Fruit fly (Drosophila melanogaster) whole organism, embryonic: ENCODE measurements around the gene DhpD.
A peak's percentile ranks its signal among the peaks of the same experiment; 100 is the strongest.

Experiments used
- B-H2 ChIP-seq: fragments of 200-800 bp; sonication (Bioruptor generic); optimal IDR thresholded peaks from 2 replicates; lab custom pipeline; 2018; ENCODE audit warnings: missing biosample characterization, mild to moderate bottlenecking, missing genetic modification characterization
- CG11085 ChIP-seq: fragments of 200-800 bp; sonication (Bioruptor generic); IDR thresholded peaks from 2 replicates; pipeline ENCODE4 v1.3.6; 2022; ENCODE audit warnings: missing biosample characterization, missing genetic modification characterization
- CG12769 ChIP-seq: fragments of 200-800 bp; sonication (Bioruptor generic); optimal IDR thresholded peaks from 2 replicates; lab custom pipeline; 2019; ENCODE audit warnings: missing biosample characterization, mild to moderate bottlenecking, missing genetic modification characterization, moderate library complexity
- CG15696 ChIP-seq: fragments of 200-800 bp; sonication (Bioruptor generic); optimal IDR thresholded peaks from 2 replicates; lab custom pipeline; 2019; ENCODE audit warnings: missing biosample characterization, mild to moderate bottlenecking, missing genetic modification characterization, moderate library complexity
- CG2116 ChIP-seq: fragments of 200-800 bp; sonication (Bioruptor generic); optimal IDR thresholded peaks from 3 replicates; lab custom pipeline; 2018; ENCODE audit warnings: missing biosample characterization, mild to moderate bottlenecking, missing genetic modification characterization
- CG2712 ChIP-seq: fragments of 200-800 bp; optimal IDR thresholded peaks from 3 replicates; lab custom pipeline; 2019; ENCODE audit warnings: missing biosample characterization, mild to moderate bottlenecking, missing genetic modification characterization, moderate library complexity
- CG33213 ChIP-seq: fragments of 200-800 bp; sonication (Bioruptor generic); optimal IDR thresholded peaks from 3 replicates; lab custom pipeline; 2016; ENCODE audit warnings: missing biosample characterization, missing genetic modification characterization
- CG4328 ChIP-seq: fragments of 200-800 bp; sonication (Bioruptor generic); optimal IDR thresholded peaks from 3 replicates; lab custom pipeline; 2017; ENCODE audit warnings: missing biosample characterization, missing genetic modification reagents, missing genetic modification characterization
- CG4360 ChIP-seq: fragments of 200-800 bp; sonication (Bioruptor generic); IDR thresholded peaks from 2 replicates; pipeline ENCODE4 v1.3.6; 2022; ENCODE audit warnings: missing biosample characterization, missing genetic modification characterization
- CG5245 ChIP-seq: fragments of 200-800 bp; sonication (Bioruptor generic); optimal IDR thresholded peaks from 3 replicates; lab custom pipeline; 2016; ENCODE audit warnings: missing biosample characterization, missing genetic modification characterization
- CG6765 ChIP-seq: fragments of 200-800 bp; sonication (Bioruptor generic); optimal IDR thresholded peaks from 3 replicates; lab custom pipeline; 2017; ENCODE audit warnings: missing biosample characterization, mild to moderate bottlenecking, missing genetic modification characterization
- CG7963 ChIP-seq: fragments of 200-800 bp; sonication (Bioruptor generic); IDR thresholded peaks from 3 replicates; pipeline ENCODE4 v1.3.6; 2022; ENCODE audit warnings: missing biosample characterization, missing genetic modification characterization; ENCODE audit not compliant: partially characterized antibody
- CG8281 ChIP-seq: fragments of 200-800 bp; sonication (Bioruptor generic); optimal IDR thresholded peaks from 2 replicates; lab custom pipeline; 2018; ENCODE audit warnings: missing biosample characterization, mild to moderate bottlenecking, missing genetic modification characterization, moderate library complexity
- CG9817 ChIP-seq: fragments of 200-800 bp; sonication (Bioruptor generic); optimal IDR thresholded peaks from 2 replicates; lab custom pipeline; 2018; ENCODE audit warnings: missing biosample characterization, mild to moderate bottlenecking, missing genetic modification characterization, moderate library complexity
- Deaf1 ChIP-seq: fragments of 200-800 bp; optimal IDR thresholded peaks from 3 replicates; lab custom pipeline; 2019; ENCODE audit warnings: missing biosample characterization, mild to moderate bottlenecking, missing genetic modification characterization, moderate library complexity
- Dp ChIP-seq: fragments of 200-800 bp; sonication (Bioruptor generic); optimal IDR thresholded peaks from 2 replicates; lab custom pipeline; 2018; ENCODE audit warnings: missing biosample characterization, mild to moderate bottlenecking, missing genetic modification characterization, moderate library complexity
- Dref ChIP-seq: fragments of 200-800 bp; sonication (Bioruptor generic); IDR thresholded peaks from 2 replicates; pipeline ENCODE4 v1.3.6; 2022; ENCODE audit warnings: missing biosample characterization, missing genetic modification characterization
- E2f1 ChIP-seq: fragments of 200-800 bp; sonication (Bioruptor generic); IDR thresholded peaks from 2 replicates; pipeline ENCODE4 v1.3.6; 2022; ENCODE audit warnings: missing biosample characterization, missing genetic modification characterization
- E2f2 ChIP-seq: fragments of 200-800 bp; sonication (Bioruptor generic); IDR thresholded peaks from 2 replicates; pipeline ENCODE4 v1.3.6; 2022; ENCODE audit warnings: missing biosample characterization, missing genetic modification characterization
- HHEX ChIP-seq: fragments of 200-800 bp; sonication (Bioruptor generic); optimal IDR thresholded peaks from 3 replicates; lab custom pipeline; 2017; ENCODE audit warnings: missing biosample characterization, mild to moderate bottlenecking, missing genetic modification characterization, missing genetic modification reagents
- HmgZ ChIP-seq: fragments of 200-800 bp; sonication (Bioruptor generic); optimal IDR thresholded peaks from 2 replicates; lab custom pipeline; 2018; ENCODE audit warnings: missing biosample characterization, mild to moderate bottlenecking, missing genetic modification characterization
- Hmx ChIP-seq: fragments of 200-800 bp; sonication (Bioruptor generic); optimal IDR thresholded peaks from 2 replicates; lab custom pipeline; 2016; ENCODE audit warnings: missing biosample characterization, missing genetic modification characterization
- Med ChIP-seq: fragments of 200-800 bp; sonication (Bioruptor generic); peaks from one replicate; lab custom pipeline; 2016; ENCODE audit warnings: missing biosample characterization, missing genetic modification characterization, mild to moderate bottlenecking, inconsistent platforms, moderate library complexity
- Meics ChIP-seq: fragments of 200-800 bp; sonication (Bioruptor generic); optimal IDR thresholded peaks from 2 replicates; lab custom pipeline; 2017; ENCODE audit warnings: missing biosample characterization, mild to moderate bottlenecking, missing genetic modification characterization
- Oaz ChIP-seq: fragments of 200-800 bp; sonication (Bioruptor generic); IDR thresholded peaks from 2 replicates; pipeline ENCODE4 v1.3.6; 2022; ENCODE audit warnings: missing biosample characterization, missing genetic modification characterization
- Opbp ChIP-seq: fragments of 200-800 bp; sonication (Bioruptor generic); IDR thresholded peaks from 3 replicates; pipeline ENCODE4 v1.3.6; 2022; ENCODE audit warnings: missing biosample characterization, missing genetic modification characterization; ENCODE audit not compliant: partially characterized antibody
- Tbp ChIP-seq: fragments of >200 bp; optimal IDR thresholded peaks from 2 replicates; lab custom pipeline; 2018; ENCODE audit warnings: missing biosample characterization, missing genetic modification characterization
- Trl ChIP-seq, 3 experiments: fragments of >200 bp in 2 of 3; fragments of 200-800 bp in 1 of 3; sonication (Bioruptor generic) in 1 of 3; optimal IDR thresholded peaks; 2 replicates in 1 of 3; 3 replicates in 2 of 3; lab custom pipeline; 2016 to 2017; ENCODE audit warnings: missing biosample characterization in 1 of 3, missing genetic modification characterization in 1 of 3
- Usf ChIP-seq: fragments of 200-800 bp; sonication (Bioruptor generic); optimal IDR thresholded peaks from 2 replicates; lab custom pipeline; 2017; ENCODE audit warnings: missing genotype, missing biosample characterization, missing genetic modification characterization
- Vsx1 ChIP-seq: fragments of 200-800 bp; sonication (Bioruptor generic); optimal IDR thresholded peaks from 2 replicates; lab custom pipeline; 2017; ENCODE audit warnings: missing biosample characterization, mild to moderate bottlenecking, missing genetic modification characterization, missing genetic modification reagents
- amos ChIP-seq: fragments of 200-800 bp; sonication (Bioruptor generic); IDR thresholded peaks from 2 replicates; pipeline ENCODE4 v1.3.6; 2022; ENCODE audit warnings: missing biosample characterization, missing genetic modification characterization; ENCODE audit not compliant: partially characterized antibody
- ase ChIP-seq: fragments of 200-800 bp; sonication (Bioruptor generic); IDR thresholded peaks from 3 replicates; pipeline ENCODE4 v1.3.6; 2022; ENCODE audit warnings: missing biosample characterization, missing genetic modification characterization
- ash1 ChIP-seq: fragments of 200-800 bp; sonication (Bioruptor generic); optimal IDR thresholded peaks from 2 replicates; lab custom pipeline; 2018; ENCODE audit warnings: missing biosample characterization, mild to moderate bottlenecking, missing genetic modification characterization
- ato ChIP-seq: fragments of 200-800 bp; sonication (Bioruptor generic); IDR thresholded peaks from 2 replicates; pipeline ENCODE4 v1.3.6; 2022; ENCODE audit warnings: missing biosample characterization, missing genetic modification characterization; ENCODE audit not compliant: partially characterized antibody
- bbx ChIP-seq: fragments of 200-800 bp; sonication (Bioruptor generic); IDR thresholded peaks from 2 replicates; pipeline ENCODE4 v1.3.6; 2022; ENCODE audit warnings: missing biosample characterization, missing genetic modification characterization; ENCODE audit not compliant: partially characterized antibody
- chinmo ChIP-seq: fragments of 200-800 bp; sonication (Bioruptor generic); IDR thresholded peaks from 4 replicates; pipeline ENCODE4 v1.3.6; 2022; ENCODE audit warnings: missing biosample characterization, missing genetic modification characterization; ENCODE audit not compliant: partially characterized antibody
- fru ChIP-seq: fragments of >200 bp; optimal IDR thresholded peaks from 2 replicates; lab custom pipeline; 2017
- gfzf ChIP-seq: fragments of 200-800 bp; sonication (Bioruptor generic); optimal IDR thresholded peaks from 2 replicates; lab custom pipeline; 2016; ENCODE audit warnings: missing biosample characterization, mild to moderate bottlenecking, missing genetic modification characterization, moderate library complexity
- hbn ChIP-seq: fragments of 200-800 bp; sonication (Bioruptor generic); IDR thresholded peaks from 2 replicates; pipeline ENCODE4 v1.3.6; 2022; ENCODE audit warnings: missing biosample characterization, missing genetic modification characterization; ENCODE audit not compliant: partially characterized antibody
- hkb ChIP-seq, 2 experiments: fragments of 200-800 bp in 1 of 2; fragments of >200 bp in 1 of 2; sonication (Bioruptor generic) in 1 of 2; IDR thresholded peaks in 1 of 2; optimal IDR thresholded peaks in 1 of 2; 2 replicates each; pipeline versions ENCODE4 v1.3.6 to Lab custom; 2017 to 2022; ENCODE audit warnings: missing biosample characterization in 1 of 2, missing genetic modification characterization in 1 of 2
- nmo ChIP-seq: fragments of 200-800 bp; sonication (Bioruptor generic); optimal IDR thresholded peaks from 2 replicates; lab custom pipeline; 2018; ENCODE audit warnings: missing biosample characterization, mild to moderate bottlenecking, missing genetic modification characterization, moderate library complexity
- oc ChIP-seq: fragments of 200-800 bp; sonication (Bioruptor generic); optimal IDR thresholded peaks from 2 replicates; lab custom pipeline; 2018; ENCODE audit warnings: missing biosample characterization, mild to moderate bottlenecking, missing genetic modification characterization, moderate library complexity
- pho ChIP-seq: fragments of 200-800 bp; sonication (Bioruptor generic); optimal IDR thresholded peaks from 2 replicates; lab custom pipeline; 2016; ENCODE audit warnings: missing biosample characterization, missing genetic modification characterization
- sens ChIP-seq: fragments of 200-800 bp; sonication (Bioruptor generic); peaks from one replicate; lab custom pipeline; 2016; ENCODE audit warnings: missing biosample characterization, missing genetic modification characterization
- unc-4 ChIP-seq: fragments of 200-800 bp; sonication (Bioruptor generic); IDR thresholded peaks from 2 replicates; pipeline ENCODE4 v1.3.6; 2022; ENCODE audit warnings: missing biosample characterization, missing genetic modification characterization; ENCODE audit not compliant: partially characterized antibody
- vfl ChIP-seq: fragments of 200-800 bp; sonication (Bioruptor generic); optimal IDR thresholded peaks from 2 replicates; lab custom pipeline; 2016; ENCODE audit warnings: missing biosample characterization, missing genetic modification characterization
- vnd ChIP-seq: fragments of 200-800 bp; sonication (Bioruptor generic); IDR thresholded peaks from 3 replicates; pipeline ENCODE4 v1.3.6; 2022; ENCODE audit warnings: missing biosample characterization, missing genetic modification characterization; ENCODE audit not compliant: partially characterized antibody
- zen2 ChIP-seq: fragments of 200-800 bp; sonication (Bioruptor generic); IDR thresholded peaks from 3 replicates; pipeline ENCODE4 v1.3.6; 2022; ENCODE audit warnings: missing biosample characterization, missing genetic modification characterization; ENCODE audit not compliant: partially characterized antibody

The DhpD gene

DNA sequence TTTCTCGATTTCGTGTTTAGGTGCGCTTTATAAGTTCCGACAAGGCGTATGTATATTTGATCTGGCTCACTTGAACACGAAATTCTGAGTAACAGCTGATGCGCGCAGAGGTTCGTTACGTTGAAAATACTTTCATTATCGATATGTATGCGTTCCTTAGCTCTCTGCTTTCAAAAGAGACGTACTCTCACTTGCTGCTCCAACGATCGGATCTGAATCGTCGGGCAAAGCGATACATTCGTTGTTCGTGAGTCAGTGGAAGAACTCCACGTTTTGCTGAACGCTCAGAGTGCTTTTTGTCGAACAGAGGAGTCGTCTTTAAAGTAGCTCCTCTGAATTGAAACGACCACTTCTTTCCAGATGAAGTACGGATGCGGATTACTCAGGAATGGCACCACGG lies 32.0 kb downstream of the DhpD start, which contains the start of gene beta-Man (continued):
- TF ChIP-seq sens (peak; percentile 69), CG15696 (tag; lab: Kevin White, UChicago) (no peak), B-H2 (GFP tag; lab: Kevin White, UChicago) (no peak), ato (GFP tag; lab: Robert Waterston, UW) (0 out of 2 replicates have a peak, but pooled peaks have one; percentile 44), Dref (GFP tag; lab: Robert Waterston, UW) (peak; percentile 57), oc (tag; lab: Kevin White, UChicago) (no peak), Dp (peak; percentile 27), Hmx (GFP tag; lab: Kevin White, UChicago) (no peak), HHEX (GFP tag; lab: Kevin White, UChicago) (no peak), Meics (GFP tag; lab: Kevin White, UChicago) (peak; percentile 43), HmgZ (tag; lab: Kevin White, UChicago) (peak; percentile 50), Tbp (no peak), hkb (optimal IDR thresholded peaks at IDR 0.05; lab: Kevin White, UChicago) (no peak), hkb (GFP tag; IDR thresholded peaks at IDR 0.05; lab: Robert Waterston, UW) (0 out of 2 replicates have a peak, but pooled peaks have one; percentile 21), CG5245 (no peak), Usf (no peak), unc-4 (peak; percentile 35; the same call in 1 of the 2 replicates), fru (no peak), ash1 (GFP tag; lab: Kevin White, UChicago) (no peak), CG11085 (GFP tag; lab: Robert Waterston, UW) (no peak), CG4360 (no peak), CG7963 (peak; percentile 55; the same call in 2 of the 3 replicates), CG2116 (GFP tag; lab: Kevin White, UChicago) (peak; percentile 12), E2f2 (peak; percentile 34; the same call in 1 of the 2 replicates), CG12769 (peak; percentile 35), Vsx1 (no peak), CG8281 (tag; lab: Kevin White, UChicago) (no peak), bbx (GFP tag; lab: Robert Waterston, UW) (peak; percentile 54), CG6765 (GFP tag; lab: Kevin White, UChicago) (peak; percentile 19), zen2 (GFP tag; lab: Robert Waterston, UW) (peak; percentile 50; the same call in 1 of the 3 replicates), Trl (optimal IDR thresholded peaks at IDR 0.05; lab: Kevin White, UChicago) (peak; percentile 28 to 41), Trl (GFP tag; optimal IDR thresholded peaks at IDR 0.05; lab: Kevin White, UChicago) (no peak), CG4328 (no peak), Med (peak; percentile 29), chinmo (GFP tag; lab: Robert Waterston, UW) (0 out of 4 replicates have a peak, but pooled peaks have one; percentile 30), ase (GFP tag; lab: Robert Waterston, UW) (no peak), amos (GFP tag; lab: Robert Waterston, UW) (peak; percentile 68), vnd (GFP tag; lab: Robert Waterston, UW) (no peak), Deaf1 (tag; lab: Kevin White, UChicago) (peak; percentile 97), pho (GFP tag; lab: Kevin White, UChicago) (no peak), vfl (GFP tag; lab: Kevin White, UChicago) (no peak), CG33213 (GFP tag; lab: Kevin White, UChicago) (peak; percentile 76), CG2712 (tag; lab: Kevin White, UChicago) (peak; percentile 8), hbn (GFP tag; lab: Robert Waterston, UW) (no peak), nmo (GFP tag; lab: Kevin White, UChicago) (no peak), Opbp (GFP tag; lab: Robert Waterston, UW) (peak; percentile 73; the same call in 2 of the 3 replicates), gfzf (GFP tag; lab: Kevin White, UChicago) (peak; percentile 66), CG9817 (tag; lab: Kevin White, UChicago) (no peak), Oaz (no peak), E2f1 (GFP tag; lab: Robert Waterston, UW) (no peak)
